Fruit fly (Drosophila melanogaster) whole organism, embryonic: ENCODE data around the gene CG3862.
A peak's percentile ranks its signal among the peaks of the same experiment; 100 is the strongest.

Experiments used
- Abd-B ChIP-seq: fragments of 200-800 bp; sonication (Bioruptor generic); optimal IDR thresholded peaks from 2 replicates; lab custom pipeline; 2018; ENCODE audit warnings: missing biosample characterization, mild to moderate bottlenecking, missing genetic modification characterization, moderate library complexity
- Asciz ChIP-seq: fragments of 200-800 bp; sonication (Bioruptor generic); optimal IDR thresholded peaks from 2 replicates; lab custom pipeline; 2017; ENCODE audit warnings: missing biosample characterization, mild to moderate bottlenecking, missing genetic modification characterization, missing genetic modification reagents
- Bgb ChIP-seq: fragments of 200-800 bp; sonication (Bioruptor generic); IDR thresholded peaks from 2 replicates; pipeline ENCODE4 v1.3.6; 2022; ENCODE audit warnings: missing biosample characterization, missing genetic modification characterization; ENCODE audit not compliant: partially characterized antibody
- BtbVII ChIP-seq: fragments of 200-800 bp; sonication (Bioruptor generic); optimal IDR thresholded peaks from 3 replicates; lab custom pipeline; 2017; ENCODE audit warnings: missing biosample characterization, mild to moderate bottlenecking, missing genetic modification characterization
- CG10209 ChIP-seq: fragments of 200-800 bp; sonication (Bioruptor generic); optimal IDR thresholded peaks from 3 replicates; lab custom pipeline; 2017; ENCODE audit warnings: missing biosample characterization, mild to moderate bottlenecking, missing genetic modification characterization, missing genetic modification reagents
- CG11456 ChIP-seq: fragments of 200-800 bp; sonication (Bioruptor generic); IDR thresholded peaks from 3 replicates; pipeline ENCODE4 v1.3.6; 2022; ENCODE audit warnings: missing biosample characterization, missing genetic modification characterization
- CG12219 ChIP-seq: fragments of 200-800 bp; sonication (Bioruptor generic); optimal IDR thresholded peaks from 3 replicates; lab custom pipeline; 2018; ENCODE audit warnings: missing biosample characterization, mild to moderate bottlenecking, missing genetic modification characterization
- CG13287 ChIP-seq: fragments of 200-800 bp; sonication (Bioruptor generic); IDR thresholded peaks from 2 replicates; pipeline ENCODE4 v1.3.6; 2022; ENCODE audit warnings: missing biosample characterization, missing genetic modification characterization; ENCODE audit not compliant: partially characterized antibody
- CG14710 ChIP-seq: fragments of 200-800 bp; sonication (Bioruptor generic); optimal IDR thresholded peaks from 3 replicates; lab custom pipeline; 2019; ENCODE audit warnings: missing biosample characterization, mild to moderate bottlenecking, missing genetic modification characterization, moderate library complexity
- CG14860 ChIP-seq: fragments of 200-800 bp; sonication (Bioruptor generic); IDR thresholded peaks from 3 replicates; pipeline ENCODE4 v1.3.6; 2022; ENCODE audit warnings: missing biosample characterization, missing genetic modification characterization; ENCODE audit not compliant: partially characterized antibody
- CG15514 ChIP-seq: fragments of 200-800 bp; sonication (Bioruptor generic); optimal IDR thresholded peaks from 3 replicates; lab custom pipeline; 2017; ENCODE audit warnings: missing biosample characterization, missing genetic modification characterization, mild to moderate bottlenecking, moderate library complexity, missing genetic modification reagents
- CG16813 ChIP-seq: fragments of 200-800 bp; sonication (Bioruptor generic); IDR thresholded peaks from 3 replicates; pipeline ENCODE4 v1.3.6; 2022; ENCODE audit warnings: missing biosample characterization, missing genetic modification characterization; ENCODE audit not compliant: partially characterized antibody
- CG18764 ChIP-seq: fragments of 200-800 bp; sonication (Bioruptor generic); optimal IDR thresholded peaks from 3 replicates; lab custom pipeline; 2016; ENCODE audit warnings: missing biosample characterization, missing genetic modification characterization
- CG33557 ChIP-seq: fragments of 200-800 bp; sonication (Bioruptor generic); optimal IDR thresholded peaks from 2 replicates; lab custom pipeline; 2019; ENCODE audit warnings: missing biosample characterization, mild to moderate bottlenecking, missing genetic modification characterization, moderate library complexity
- CG42726 ChIP-seq: fragments of 200-800 bp; sonication (Bioruptor generic); IDR thresholded peaks from 2 replicates; pipeline ENCODE4 v1.3.6; 2022; ENCODE audit warnings: missing biosample characterization, missing genetic modification characterization; ENCODE audit not compliant: partially characterized antibody
- CG4617 ChIP-seq: fragments of 200-800 bp; sonication (Bioruptor generic); optimal IDR thresholded peaks from 3 replicates; lab custom pipeline; 2016; ENCODE audit warnings: missing biosample characterization, missing genetic modification characterization, borderline replicate concordance
- CG7963 ChIP-seq: fragments of 200-800 bp; sonication (Bioruptor generic); IDR thresholded peaks from 3 replicates; pipeline ENCODE4 v1.3.6; 2022; ENCODE audit warnings: missing biosample characterization, missing genetic modification characterization; ENCODE audit not compliant: partially characterized antibody
- CG9727 ChIP-seq: fragments of 200-800 bp; sonication (Bioruptor generic); optimal IDR thresholded peaks from 3 replicates; lab custom pipeline; 2017; ENCODE audit warnings: missing biosample characterization, mild to moderate bottlenecking, missing genetic modification characterization
- Dll ChIP-seq: fragments of 200-800 bp; sonication (Bioruptor generic); IDR thresholded peaks from 4 replicates; pipeline ENCODE4 v1.3.6; 2022; ENCODE audit warnings: missing biosample characterization, missing genetic modification characterization; ENCODE audit not compliant: partially characterized antibody
- Dp ChIP-seq: fragments of 200-800 bp; sonication (Bioruptor generic); optimal IDR thresholded peaks from 2 replicates; lab custom pipeline; 2018; ENCODE audit warnings: missing biosample characterization, mild to moderate bottlenecking, missing genetic modification characterization, moderate library complexity
- Dref ChIP-seq: fragments of 200-800 bp; sonication (Bioruptor generic); IDR thresholded peaks from 2 replicates; pipeline ENCODE4 v1.3.6; 2022; ENCODE audit warnings: missing biosample characterization, missing genetic modification characterization
- Fer2 ChIP-seq: fragments of 200-800 bp; sonication (Bioruptor generic); optimal IDR thresholded peaks from 2 replicates; lab custom pipeline; 2018; ENCODE audit warnings: missing biosample characterization, mild to moderate bottlenecking, missing genetic modification characterization, moderate library complexity
- HHEX ChIP-seq: fragments of 200-800 bp; sonication (Bioruptor generic); optimal IDR thresholded peaks from 3 replicates; lab custom pipeline; 2017; ENCODE audit warnings: missing biosample characterization, mild to moderate bottlenecking, missing genetic modification characterization, missing genetic modification reagents
- HmgZ ChIP-seq: fragments of 200-800 bp; sonication (Bioruptor generic); optimal IDR thresholded peaks from 2 replicates; lab custom pipeline; 2018; ENCODE audit warnings: missing biosample characterization, mild to moderate bottlenecking, missing genetic modification characterization
- Hr3 ChIP-seq: fragments of 200-800 bp; sonication (Bioruptor generic); optimal IDR thresholded peaks from 3 replicates; lab custom pipeline; 2016; ENCODE audit warnings: missing biosample characterization, missing genetic modification characterization
- Lhr ChIP-seq: fragments of 200-800 bp; sonication (Bioruptor generic); optimal IDR thresholded peaks from 3 replicates; lab custom pipeline; 2017; ENCODE audit warnings: mild to moderate bottlenecking, missing biosample characterization, missing genetic modification reagents, missing genetic modification characterization
- Mrtf ChIP-seq: fragments of 200-800 bp; sonication (Bioruptor generic); IDR thresholded peaks from 3 replicates; pipeline ENCODE4 v1.3.6; 2022; ENCODE audit warnings: missing biosample characterization, missing genetic modification characterization
- Myb ChIP-seq: fragments of 200-800 bp; sonication (Bioruptor generic); optimal IDR thresholded peaks from 2 replicates; lab custom pipeline; 2016; ENCODE audit warnings: missing biosample characterization, missing genetic modification characterization
- Nf-YC ChIP-seq: fragments of 200-800 bp; optimal IDR thresholded peaks from 3 replicates; lab custom pipeline; 2019; ENCODE audit warnings: missing biosample characterization, mild to moderate bottlenecking, missing genetic modification characterization, moderate library complexity
- Pdp1 ChIP-seq, 2 experiments: fragments of 200-800 bp; sonication (Bioruptor generic); optimal IDR thresholded peaks; 3 replicates each; lab custom pipeline; 2016; ENCODE audit warnings: missing biosample characterization in 2 of 2, missing genetic modification characterization in 2 of 2, mild to moderate bottlenecking in 1 of 2, moderate library complexity in 1 of 2
- Sin3A ChIP-seq: fragments of >200 bp; optimal IDR thresholded peaks from 2 replicates; lab custom pipeline; 2018
- Taf1 ChIP-seq: fragments of 200-800 bp; sonication (Bioruptor generic); IDR thresholded peaks from 2 replicates; pipeline ENCODE4 v1.3.6; 2022; ENCODE audit warnings: missing biosample characterization, missing genetic modification characterization
- Xrp1 ChIP-seq: fragments of 200-800 bp; sonication (Bioruptor generic); IDR thresholded peaks from 2 replicates; pipeline ENCODE4 v1.3.6; 2022; ENCODE audit warnings: missing biosample characterization, missing genetic modification characterization
- YL-1 ChIP-seq: fragments of 200-800 bp; sonication (Bioruptor generic); optimal IDR thresholded peaks from 3 replicates; lab custom pipeline; 2017; ENCODE audit warnings: missing biosample characterization, mild to moderate bottlenecking, missing genetic modification characterization
- amos ChIP-seq: fragments of 200-800 bp; sonication (Bioruptor generic); IDR thresholded peaks from 2 replicates; pipeline ENCODE4 v1.3.6; 2022; ENCODE audit warnings: missing biosample characterization, missing genetic modification characterization; ENCODE audit not compliant: partially characterized antibody
- crp ChIP-seq, 2 experiments: fragments of 200-800 bp; sonication (Bioruptor generic); optimal IDR thresholded peaks; 2 replicates in 1 of 2; 3 replicates in 1 of 2; lab custom pipeline; 2017; ENCODE audit warnings: missing biosample characterization in 2 of 2, missing genetic modification characterization in 2 of 2, mild to moderate bottlenecking in 1 of 2, moderate library complexity in 1 of 2
- dati ChIP-seq: fragments of 200-800 bp; sonication (Bioruptor generic); IDR thresholded peaks from 2 replicates; pipeline ENCODE4 v1.3.6; 2022; ENCODE audit warnings: missing biosample characterization, missing genetic modification characterization
- disco-r ChIP-seq: fragments of 200-800 bp; sonication (Bioruptor generic); optimal IDR thresholded peaks from 2 replicates; lab custom pipeline; 2016; ENCODE audit warnings: missing biosample characterization, missing genetic modification characterization
- fru ChIP-seq: fragments of >200 bp; optimal IDR thresholded peaks from 2 replicates; lab custom pipeline; 2017
- hb ChIP-seq: fragments of 200-800 bp; sonication (Bioruptor generic); IDR thresholded peaks from 3 replicates; pipeline ENCODE4 v1.3.6; 2022; ENCODE audit warnings: missing biosample characterization, missing genetic modification characterization; ENCODE audit not compliant: partially characterized antibody
- jumu ChIP-seq: fragments of 200-800 bp; sonication (Bioruptor generic); optimal IDR thresholded peaks from 3 replicates; lab custom pipeline; 2016; ENCODE audit warnings: missing biosample characterization, missing genetic modification characterization
- kni ChIP-seq: fragments of 200-800 bp; sonication (Bioruptor generic); optimal IDR thresholded peaks from 3 replicates; lab custom pipeline; 2017; ENCODE audit warnings: mild to moderate bottlenecking, missing biosample characterization, missing genetic modification reagents, missing genetic modification characterization
- nmo ChIP-seq: fragments of 200-800 bp; sonication (Bioruptor generic); optimal IDR thresholded peaks from 2 replicates; lab custom pipeline; 2018; ENCODE audit warnings: missing biosample characterization, mild to moderate bottlenecking, missing genetic modification characterization, moderate library complexity
- onecut ChIP-seq: fragments of 200-800 bp; sonication (Bioruptor generic); IDR thresholded peaks from 2 replicates; pipeline ENCODE4 v1.3.6; 2022; ENCODE audit warnings: missing biosample characterization, missing genetic modification characterization
- pnt ChIP-seq: fragments of 200-800 bp; sonication (Bioruptor generic); optimal IDR thresholded peaks from 3 replicates; lab custom pipeline; 2016; ENCODE audit warnings: missing biosample characterization, missing genetic modification characterization
- pum ChIP-seq: fragments of 200-800 bp; sonication (Bioruptor generic); optimal IDR thresholded peaks from 2 replicates; lab custom pipeline; 2016; ENCODE audit warnings: missing biosample characterization, missing genetic modification characterization
- row ChIP-seq: fragments of 200-800 bp; sonication (Bioruptor generic); IDR thresholded peaks from 3 replicates; pipeline ENCODE4 v1.3.6; 2022; ENCODE audit warnings: missing biosample characterization, missing genetic modification characterization
- sna ChIP-seq: fragments of 200-800 bp; sonication (Bioruptor generic); IDR thresholded peaks from 2 replicates; pipeline ENCODE4 v1.3.6; 2022; ENCODE audit warnings: missing biosample characterization, missing genetic modification characterization; ENCODE audit not compliant: partially characterized antibody
- trem ChIP-seq: fragments of 200-800 bp; optimal IDR thresholded peaks from 3 replicates; lab custom pipeline; 2019; ENCODE audit warnings: missing biosample characterization, mild to moderate bottlenecking, missing genetic modification characterization, moderate library complexity

The CG3862 gene

dm6 chr2L:815785-816389 is 9.8 kb downstream of the CG3862 start, which contains the start of the genes Saf6 and Pex12 (continued):
- peak; percentile 85 for TF ChIP-seq CG14860 (GFP tag; lab: Robert Waterston, UW)
- TF ChIP-seq CG16813: peak; percentile 77
- TF ChIP-seq sna (GFP tag; lab: Robert Waterston, UW): peak; percentile 85
- no peak for TF ChIP-seq CG18764
- no peak for TF ChIP-seq jumu (GFP tag; lab: Kevin White, UChicago)
- no peak for TF ChIP-seq Abd-B (GFP tag; lab: Kevin White, UChicago)
- no peak for TF ChIP-seq CG12219 (GFP tag; lab: Kevin White, UChicago)
- TF ChIP-seq fru (lab: Kevin White, UChicago): no peak
- TF ChIP-seq hb (GFP tag; lab: Robert Waterston, UW): peak; percentile 79
- TF ChIP-seq nmo (GFP tag; lab: Kevin White, UChicago): peak; percentile 3
- TF ChIP-seq HmgZ (tag; lab: Kevin White, UChicago): peak; percentile 37
- peak; percentile 79 for TF ChIP-seq amos (GFP tag; lab: Robert Waterston, UW)
- TF ChIP-seq Bgb: peak; percentile 86
- TF ChIP-seq Dp (GFP tag; lab: Kevin White, UChicago): peak; percentile 43
- peak; percentile 70 for TF ChIP-seq CG4617 (GFP tag; lab: Kevin White, UChicago)
- no peak for TF ChIP-seq HHEX
- no peak for TF ChIP-seq Lhr (GFP tag; lab: Kevin White, UChicago)
- peak; percentile 3 for TF ChIP-seq CG15514
- TF ChIP-seq onecut: no peak
- TF ChIP-seq kni: no peak
- no peak for TF ChIP-seq Nf-YC
- TF ChIP-seq Hr3: no peak
- no peak for TF ChIP-seq disco-r (GFP tag; lab: Kevin White, UChicago)
- peak in 1 of 2 experiments; percentile 21 for TF ChIP-seq Pdp1 (GFP tag; optimal IDR thresholded peaks at IDR 0.05; lab: Kevin White, UChicago)
- TF ChIP-seq Xrp1: peak; percentile 6; the same call in 1 of the 2 replicates
- TF ChIP-seq pnt (GFP tag; lab: Kevin White, UChicago): no peak
- TF ChIP-seq Taf1 (GFP tag; lab: Robert Waterston, UW): no peak
- peak; percentile 14; the same call in 1 of the 2 replicates for TF ChIP-seq CG42726 (GFP tag; lab: Robert Waterston, UW)
- TF ChIP-seq CG13287: peak; percentile 89
- TF ChIP-seq YL-1 (GFP tag; lab: Kevin White, UChicago): peak; percentile 7
- TF ChIP-seq Dref (GFP tag; lab: Robert Waterston, UW): peak; percentile 88
- no peak for TF ChIP-seq dati (GFP tag; lab: Robert Waterston, UW)
- TF ChIP-seq CG14710 (tag; lab: Kevin White, UChicago): peak; percentile 21
- TF ChIP-seq Myb (GFP tag; lab: Kevin White, UChicago): peak; percentile 15
- TF ChIP-seq Asciz: no peak
- TF ChIP-seq crp (GFP tag; optimal IDR thresholded peaks at IDR 0.05; lab: Kevin White, UChicago): no peak
- TF ChIP-seq CG33557 (GFP tag; lab: Kevin White, UChicago): no peak
- TF ChIP-seq Fer2: no peak
- TF ChIP-seq Mrtf (GFP tag; lab: Robert Waterston, UW): no peak
- no peak for TF ChIP-seq CG10209 (GFP tag; lab: Kevin White, UChicago)
- no peak for TF ChIP-seq CG11456 (GFP tag; lab: Robert Waterston, UW)
- peak; percentile 83 for TF ChIP-seq CG7963
- TF ChIP-seq Dll (GFP tag; lab: Robert Waterston, UW): peak; percentile 89
- no peak for TF ChIP-seq BtbVII
- no peak for TF ChIP-seq CG9727 (GFP tag; lab: Kevin White, UChicago)
- TF ChIP-seq Sin3A (lab: Kevin White, UChicago): peak; percentile 16
- peak; percentile 47 for TF ChIP-seq row (GFP tag; lab: Robert Waterston, UW)
- no peak for TF ChIP-seq pum (GFP tag; lab: Kevin White, UChicago)
- peak; percentile 11 for TF ChIP-seq trem (tag; lab: Kevin White, UChicago)
